Worm (Caenorhabditis elegans): ENCODE results near the gene T25B6.6.

- no peak for TF ChIP-seq dve-1 (tag; optimal IDR thresholded peaks at IDR 0.05)
- no peak for TF ChIP-seq ceh-9 (tag; optimal IDR thresholded peaks at IDR 0.05)
- TF ChIP-seq F13H6.1 (tag; optimal IDR thresholded peaks at IDR 0.05) = no peak
- TF ChIP-seq K02D7.2 (tag; optimal IDR thresholded peaks at IDR 0.05) = no peak
- TF ChIP-seq ama-1 (optimal IDR thresholded peaks at IDR 0.05) = no peak
- no peak for TF ChIP-seq ets-4 (tag; optimal IDR thresholded peaks at IDR 0.05)
- TF ChIP-seq unc-3 (GFP tag; conservative IDR thresholded peaks at IDR 0.05) = no peak
- no peak for TF ChIP-seq unc-3 (tag; optimal IDR thresholded peaks at IDR 0.05)
- no peak for TF ChIP-seq ceh-24 (tag; optimal IDR thresholded peaks at IDR 0.05)
- TF ChIP-seq pha-4 (tag; optimal IDR thresholded peaks at IDR 0.05) = no peak
- no peak for TF ChIP-seq ztf-16 (tag; optimal IDR thresholded peaks at IDR 0.05)
- TF ChIP-seq sdc-2 (tag; optimal IDR thresholded peaks at IDR 0.05) = no peak
- no peak for TF ChIP-seq pqm-1 (tag; optimal IDR thresholded peaks at IDR 0.05)
These were observed 11.6 kb upstream of the T25B6.6 start, which contains the start of gene nep-22 for ce11 chrX:9034310-9034709.

Data from whole organism, late embryonic.